Fruit fly (Drosophila melanogaster): ENCODE results near the gene CG8945.

DNA sequence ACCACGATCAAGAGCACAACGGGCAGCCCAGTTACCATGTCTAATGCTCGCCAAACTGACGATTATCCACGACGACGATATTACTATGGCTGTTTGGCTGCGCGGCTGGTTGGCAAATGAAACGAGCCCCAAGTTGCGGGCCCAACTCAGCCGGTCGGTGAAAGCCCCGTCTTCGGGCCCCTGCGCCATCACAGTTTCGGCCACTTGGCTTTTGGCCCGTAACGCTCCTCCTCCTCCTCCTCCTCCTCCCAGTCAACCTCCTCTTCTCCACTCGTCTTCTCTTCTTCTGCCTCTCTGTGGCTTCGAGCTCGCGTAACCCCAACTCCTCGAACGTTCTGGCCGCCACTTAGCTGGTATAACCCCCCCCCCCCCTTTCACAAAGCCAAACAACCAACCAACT is at the start of gene CG8945:
- TF ChIP-seq Elba2 (GFP tag; optimal IDR thresholded peaks at IDR 0.05) = no peak
- no peak for TF ChIP-seq Ada2b (GFP tag; IDR thresholded peaks at IDR 0.05)
- TF ChIP-seq Deaf1 (tag; optimal IDR thresholded peaks at IDR 0.05) = no peak
- TF ChIP-seq CG8290 (GFP tag; optimal IDR thresholded peaks at IDR 0.05) = no peak
- no peak for TF ChIP-seq CG8290 (tag; optimal IDR thresholded peaks at IDR 0.05)
- TF ChIP-seq H15 (GFP tag; IDR thresholded peaks at IDR 0.05) = no peak
- no peak for TF ChIP-seq CrebB (tag; optimal IDR thresholded peaks at IDR 0.05)
- no peak for TF ChIP-seq trh (GFP tag; optimal IDR thresholded peaks at IDR 0.05)
- TF ChIP-seq CG4282 (GFP tag; optimal IDR thresholded peaks at IDR 0.05) = no peak
- TF ChIP-seq CG6175 (GFP tag; IDR thresholded peaks at IDR 0.05) = no peak
- TF ChIP-seq CG14050 (GFP tag; IDR thresholded peaks at IDR 0.05) = no peak
- no peak for TF ChIP-seq Xrp1 (GFP tag; IDR thresholded peaks at IDR 0.05)
- no peak for TF ChIP-seq CG11456 (GFP tag; IDR thresholded peaks at IDR 0.05)
- no peak for TF ChIP-seq CG7357 (GFP tag; IDR thresholded peaks at IDR 0.05)
- TF ChIP-seq pan (optimal IDR thresholded peaks at IDR 0.05) = no peak
- no peak for TF ChIP-seq pan (GFP tag; optimal IDR thresholded peaks at IDR 0.05 in 1 of 2, IDR thresholded peaks at IDR 0.05 in 1 of 2)
